Fruit fly (Drosophila melanogaster) whole organism, embryonic: Measurements from ENCODE around the gene Rab26.

ENCODE experiments used
- Aef1 ChIP-seq: fragments of 200-800 bp; sonication (Bioruptor generic); IDR thresholded peaks from 3 replicates; pipeline ENCODE4 v1.3.6; 2022; ENCODE audit warnings: missing biosample characterization, missing genetic modification characterization
- Elba2 ChIP-seq: fragments of 200-800 bp; sonication (Bioruptor generic); optimal IDR thresholded peaks from 3 replicates; lab custom pipeline; 2016; ENCODE audit warnings: missing biosample characterization, missing genetic modification characterization
- Mes4 ChIP-seq: fragments of 200-800 bp; sonication (Bioruptor generic); optimal IDR thresholded peaks from 2 replicates; lab custom pipeline; 2016; ENCODE audit warnings: missing biosample characterization, missing genetic modification characterization
- NC2α ChIP-seq: fragments of 200-800 bp; sonication (Bioruptor generic); optimal IDR thresholded peaks from 2 replicates; lab custom pipeline; 2016; ENCODE audit warnings: missing biosample characterization, missing genetic modification characterization

dm6 chr3L:21319313-21319907, 836 bp downstream of the Rab26 start:
- TF ChIP-seq Aef1 (GFP tag; lab: Robert Waterston, UW) (no peak), NC2α (GFP tag; lab: Kevin White, UChicago) (no peak), Elba2 (GFP tag; lab: Kevin White, UChicago) (no peak), Mes4 (GFP tag; lab: Kevin White, UChicago) (no peak)
